Fruit fly (Drosophila melanogaster): ENCODE data around the gene CG7368.

The CG7368 gene

DNA sequence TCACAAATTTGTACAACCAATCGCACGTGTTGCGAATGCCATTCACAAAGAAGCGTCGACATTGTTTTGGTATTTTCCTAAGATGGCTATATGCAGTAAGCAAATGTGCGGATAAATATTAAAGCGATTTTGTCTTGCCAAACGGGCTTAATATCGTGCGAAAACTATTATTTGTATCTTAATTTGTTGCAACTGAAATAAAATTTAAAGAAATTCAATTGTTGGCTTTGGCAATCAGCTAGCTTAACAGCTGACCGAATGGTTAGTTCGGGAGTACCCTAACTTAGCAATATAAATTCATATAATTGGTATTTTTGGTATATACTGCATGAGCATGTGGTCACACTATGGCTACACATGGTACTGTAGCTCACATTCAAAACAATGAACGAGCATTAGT is 51.4 kb downstream of the CG7368 start, which contains the start of the genes RIOK1 and Polr3H:
Gene RIOK1 (minus strand): TSS at position 65 of the 400 bp plus-strand sequence.
Gene Polr3H (plus strand): TSS at position 347 of the 400 bp plus-strand sequence.
- TF ChIP-seq cnc (optimal IDR thresholded peaks at IDR 0.05) (no peak), bab1 (GFP tag; optimal IDR thresholded peaks at IDR 0.05) (peak; percentile 76), CG11617 (GFP tag; optimal IDR thresholded peaks at IDR 0.05) (peak; percentile 72), CG7045 (GFP tag; optimal IDR thresholded peaks at IDR 0.05) (peak; percentile 27), ovo (GFP tag; optimal IDR thresholded peaks at IDR 0.05) (no peak), cic (GFP tag; optimal IDR thresholded peaks at IDR 0.05) (no peak), Hr96 (GFP tag; optimal IDR thresholded peaks at IDR 0.05) (peak; percentile 59), Clk (GFP tag; optimal IDR thresholded peaks at IDR 0.05) (peak; percentile 27), CG1620 (GFP tag; optimal IDR thresholded peaks at IDR 0.05) (peak; percentile 60), pad (GFP tag; optimal IDR thresholded peaks at IDR 0.05) (peak; percentile 17), toe (GFP tag; optimal IDR thresholded peaks at IDR 0.05) (peak; percentile 35), Crg-1 (GFP tag; optimal IDR thresholded peaks at IDR 0.05) (peak; percentile 56), CG14711 (tag; optimal IDR thresholded peaks at IDR 0.05) (peak; percentile 67), CG5204 (GFP tag; optimal IDR thresholded peaks at IDR 0.05) (peak; percentile 57), CG12768 (GFP tag; optimal IDR thresholded peaks at IDR 0.05) (peak; percentile 52), CG33017 (tag; optimal IDR thresholded peaks at IDR 0.05) (no peak), kay (GFP tag; ENCODE audit: borderline replicate concordance) (no peak), Mnt (GFP tag; optimal IDR thresholded peaks at IDR 0.05) (peak; percentile 99), tj (GFP tag; optimal IDR thresholded peaks at IDR 0.05) (peak; percentile 11), CG7101 (tag; optimal IDR thresholded peaks at IDR 0.05) (peak; percentile 53)
